Fruit fly (Drosophila melanogaster): ENCODE measurements around the gene Sirt2.

dm6 chr3R:20282769-20283530, 45.3 kb upstream of the Sirt2 start:
- no peak for TF ChIP-seq ovo (GFP tag; optimal IDR thresholded peaks at IDR 0.05)
- TF ChIP-seq CG1620 (GFP tag; optimal IDR thresholded peaks at IDR 0.05) = no peak
- no peak for TF ChIP-seq CG7045 (GFP tag; optimal IDR thresholded peaks at IDR 0.05)
- no peak for TF ChIP-seq Mnt (GFP tag; optimal IDR thresholded peaks at IDR 0.05)
- no peak for TF ChIP-seq CG11617 (GFP tag; optimal IDR thresholded peaks at IDR 0.05)
- no peak for TF ChIP-seq CG12768 (GFP tag; optimal IDR thresholded peaks at IDR 0.05)
- TF ChIP-seq kay (GFP tag; ENCODE audit: borderline replicate concordance) = no peak

Data from whole organism, adult.